Fruit fly (Drosophila melanogaster): Measurements from ENCODE around the gene CG2004.

CG2004 gene

DNA sequence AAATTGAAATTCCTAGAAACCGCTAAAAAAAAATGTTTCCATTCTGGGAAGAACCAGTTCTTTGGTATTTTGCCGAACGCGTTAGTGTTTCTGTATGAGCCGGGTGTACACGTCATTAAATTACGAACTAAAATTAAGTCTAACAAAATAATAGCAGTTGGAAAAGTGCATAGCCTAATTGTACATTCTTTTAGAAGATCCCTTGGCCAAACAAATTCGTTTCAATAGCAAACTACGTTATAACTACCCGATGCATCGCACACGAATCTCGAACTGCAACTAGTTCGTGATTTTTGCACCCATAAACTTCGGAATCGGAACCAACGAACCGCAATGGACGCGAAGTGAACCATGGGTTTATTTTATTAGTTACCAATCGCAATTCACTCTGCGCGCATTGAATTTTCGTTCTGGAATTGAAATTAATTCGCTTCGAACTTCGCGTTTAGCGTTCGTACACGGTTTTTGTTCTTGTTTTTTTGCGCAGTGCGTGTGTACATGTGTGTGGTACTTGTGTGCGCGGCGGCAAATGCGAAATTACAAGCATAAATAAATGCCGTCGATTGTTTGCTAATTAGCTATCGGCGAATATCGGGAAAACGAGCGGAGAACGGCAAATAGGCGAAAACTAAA, 33.4 kb downstream of the CG2004 start, which contains the start of gene CAH3 (continued):
- TF ChIP-seq CG2120 (GFP tag; optimal IDR thresholded peaks at IDR 0.05) = peak; percentile 95
- TF ChIP-seq pum (GFP tag; optimal IDR thresholded peaks at IDR 0.05) = peak; percentile 93
- TF ChIP-seq Gsc (GFP tag; IDR thresholded peaks at IDR 0.05) = peak; percentile 62
- TF ChIP-seq CG1024 (GFP tag; IDR thresholded peaks at IDR 0.05) = peak; percentile 80
- peak; percentile 78 for TF ChIP-seq CG30020 (tag; optimal IDR thresholded peaks at IDR 0.05)
- peak; percentile 90 for TF ChIP-seq tio (GFP tag; optimal IDR thresholded peaks at IDR 0.05)
- TF ChIP-seq CG10565 (GFP tag; optimal IDR thresholded peaks at IDR 0.05) = peak; percentile 66
- peak; percentile 88 for TF ChIP-seq dm (GFP tag; optimal IDR thresholded peaks at IDR 0.05)
- peak; percentile 92 for TF ChIP-seq CG17359 (tag; optimal IDR thresholded peaks at IDR 0.05)
- TF ChIP-seq dimm (GFP tag; IDR thresholded peaks at IDR 0.05) = peak; percentile 62
- no peak for TF ChIP-seq bigmax (GFP tag; optimal IDR thresholded peaks at IDR 0.05)
- peak; percentile 84 for TF ChIP-seq CG9215 (GFP tag; IDR thresholded peaks at IDR 0.05)
- peak; percentile 94 for TF ChIP-seq dysf (GFP tag; IDR thresholded peaks at IDR 0.05)
- TF ChIP-seq YL-1 (GFP tag; optimal IDR thresholded peaks at IDR 0.05) = peak; percentile 77
- TF ChIP-seq CG5953 (GFP tag; IDR thresholded peaks at IDR 0.05) = peak; percentile 86; the same call in 1 of the 2 replicates
- peak; percentile 82 for TF ChIP-seq CG10274 (GFP tag; optimal IDR thresholded peaks at IDR 0.05)
- TF ChIP-seq CG14860 (GFP tag; IDR thresholded peaks at IDR 0.05; ENCODE audit: partially characterized antibody) = no peak
- peak; percentile 65; the same call in 1 of the 2 replicates for TF ChIP-seq Poxn (GFP tag; IDR thresholded peaks at IDR 0.05)
- peak; percentile 92 for TF ChIP-seq CG4328 (GFP tag; optimal IDR thresholded peaks at IDR 0.05)
- peak; percentile 91 for TF ChIP-seq Atf3 (GFP tag; optimal IDR thresholded peaks at IDR 0.05)
- peak; percentile 91 for TF ChIP-seq ken (GFP tag; IDR thresholded peaks at IDR 0.05)
- peak; percentile 90 for TF ChIP-seq BtbVII (GFP tag; optimal IDR thresholded peaks at IDR 0.05)
- peak; percentile 88 for TF ChIP-seq gsb-n (tag; optimal IDR thresholded peaks at IDR 0.05)
- TF ChIP-seq Dad (GFP tag; optimal IDR thresholded peaks at IDR 0.05) = peak; percentile 95
- peak; percentile 95 for TF ChIP-seq CG31441 (GFP tag; IDR thresholded peaks at IDR 0.05)
- TF ChIP-seq CG8388 (GFP tag; optimal IDR thresholded peaks at IDR 0.05) = peak; percentile 94
- TF ChIP-seq Six4 (GFP tag; optimal IDR thresholded peaks at IDR 0.05) = peak; percentile 87
- peak; percentile 96 for TF ChIP-seq Fer1 (GFP tag; optimal IDR thresholded peaks at IDR 0.05)
- peak; percentile 81 for TF ChIP-seq CG16779 (GFP tag; IDR thresholded peaks at IDR 0.05)
- peak; percentile 80 for TF ChIP-seq CG14667 (GFP tag; IDR thresholded peaks at IDR 0.05)
- peak; percentile 97 for TF ChIP-seq gem (tag; optimal IDR thresholded peaks at IDR 0.05)
- peak; percentile 88 for TF ChIP-seq cwo (GFP tag; optimal IDR thresholded peaks at IDR 0.05)
- peak; percentile 96 for TF ChIP-seq CG2712 (tag; optimal IDR thresholded peaks at IDR 0.05)
- peak; percentile 22 for TF ChIP-seq Elba2 (GFP tag; optimal IDR thresholded peaks at IDR 0.05)
- peak; percentile 91 for TF ChIP-seq ttk (GFP tag; IDR thresholded peaks at IDR 0.05)
- TF ChIP-seq h (optimal IDR thresholded peaks at IDR 0.05) = no peak
- TF ChIP-seq slp2 (GFP tag; optimal IDR thresholded peaks at IDR 0.05) = peak; percentile 87
- peak; percentile 94 for TF ChIP-seq CG13296 (GFP tag; optimal IDR thresholded peaks at IDR 0.05)
- TF ChIP-seq CG14050 (GFP tag; IDR thresholded peaks at IDR 0.05) = peak; percentile 92
- peak; percentile 92 for TF ChIP-seq CG1233 (GFP tag; optimal IDR thresholded peaks at IDR 0.05)
- peak; percentile 70 for TF ChIP-seq psq (GFP tag; optimal IDR thresholded peaks at IDR 0.05)
- peak; percentile 77 for TF ChIP-seq kay (GFP tag; optimal IDR thresholded peaks at IDR 0.05)
- peak; percentile 82 for TF ChIP-seq al (GFP tag; IDR thresholded peaks at IDR 0.05)
- TF ChIP-seq CG33213 (GFP tag; optimal IDR thresholded peaks at IDR 0.05) = peak; percentile 93
- no peak for TF ChIP-seq pan (optimal IDR thresholded peaks at IDR 0.05)
- peak in 1 of 2 experiments; percentile 94 for TF ChIP-seq pan (GFP tag; optimal IDR thresholded peaks at IDR 0.05 in 1 of 2, IDR thresholded peaks at IDR 0.05 in 1 of 2)
- TF ChIP-seq tgo (GFP tag; IDR thresholded peaks at IDR 0.05) = peak; percentile 89
- peak; percentile 84 for TF ChIP-seq CG5245 (GFP tag; optimal IDR thresholded peaks at IDR 0.05)
- peak; percentile 93 for TF ChIP-seq mam (GFP tag; optimal IDR thresholded peaks at IDR 0.05)
- TF ChIP-seq NfI (GFP tag; optimal IDR thresholded peaks at IDR 0.05) = peak; percentile 94
- no peak for TF ChIP-seq mld (GFP tag; IDR thresholded peaks at IDR 0.05; ENCODE audit: partially characterized antibody)

Measured in whole organism, embryonic.